Worm (Caenorhabditis elegans) whole organism, L4 larva: Measurements from ENCODE around the gene srab-24.

Experiments
- F26F4.8 ChIP-seq: fragments of 200-800 bp; sonication (Bioruptor generic); conservative IDR thresholded peaks from 2 replicates; pipeline ENCODE4 v1.3.6; 2022; ENCODE audit warnings: missing genetic modification characterization, missing compliant biosample characterization
- F44E2.7 ChIP-seq: fragments of 200-800 bp; sonication (Bioruptor generic); IDR thresholded peaks from 2 replicates; pipeline ENCODE4 v2.1.2; 2022; ENCODE audit warnings: missing genetic modification characterization, missing compliant biosample characterization
- R02D3.7 ChIP-seq: fragments of 150-350 bp; sonication (generic microtip); optimal IDR thresholded peaks from 3 replicates; lab custom pipeline; 2014; ENCODE audit warnings: missing biosample characterization, missing genetic modification characterization
- Y105C5A.15 ChIP-seq: fragments of 200-800 bp; sonication (Bioruptor generic); IDR thresholded peaks from 2 replicates; pipeline ENCODE4 v1.3.6; 2022; ENCODE audit warnings: missing genetic modification characterization, missing compliant biosample characterization
- Y48G9A.11 ChIP-seq: fragments of 200-800 bp; sonication (Bioruptor generic); IDR thresholded peaks from 2 replicates; pipeline ENCODE4 v1.3.6; 2022; ENCODE audit warnings: missing genetic modification reagents, missing genetic modification characterization, missing compliant biosample characterization
- Y5F2A.4 ChIP-seq: fragments of 200-800 bp; sonication (Bioruptor generic); optimal IDR thresholded peaks from 2 replicates; lab custom pipeline; 2018; ENCODE audit warnings: mild to moderate bottlenecking, missing genetic modification characterization, missing compliant biosample characterization
- ZK546.5 ChIP-seq, 2 experiments: sonication (generic microtip); optimal IDR thresholded peaks; 2 replicates each; lab custom pipeline; 2017; ENCODE audit warnings: missing biosample characterization in 2 of 2, missing genetic modification characterization in 2 of 2
- aly-2 ChIP-seq: sonication (generic microtip); optimal IDR thresholded peaks from 2 replicates; lab custom pipeline; 2018; ENCODE audit warnings: missing biosample characterization, missing genetic modification characterization
- arid-1 ChIP-seq: fragments of 200-800 bp; sonication (Bioruptor generic); conservative IDR thresholded peaks from 2 replicates; pipeline ENCODE4 v1.3.6; 2022; ENCODE audit warnings: missing genetic modification reagents, missing genetic modification characterization, missing compliant biosample characterization
- fos-1 ChIP-seq: fragments of 150-350 bp; optimal IDR thresholded peaks from 2 replicates; lab custom pipeline; 2014; ENCODE audit warnings: missing biosample characterization, missing genetic modification characterization
- hlh-11 ChIP-seq: fragments of 200-800 bp; sonication (Bioruptor generic); optimal IDR thresholded peaks from 2 replicates; lab custom pipeline; 2018; ENCODE audit warnings: mild to moderate bottlenecking, missing genetic modification characterization, missing compliant biosample characterization
- lin-13 ChIP-seq: fragments of 150-350 bp; optimal IDR thresholded peaks from 2 replicates; lab custom pipeline; 2014; ENCODE audit warnings: missing biosample characterization, missing genetic modification reagents, missing genetic modification characterization
- lin-29 ChIP-seq: fragments of 200-800 bp; sonication (Bioruptor generic); IDR thresholded peaks from 2 replicates; pipeline ENCODE4 v1.3.6; 2022; ENCODE audit warnings: missing genetic modification reagents, missing genetic modification characterization, missing compliant biosample characterization
- lin-39 ChIP-seq: fragments of 150-350 bp; optimal IDR thresholded peaks from 2 replicates; lab custom pipeline; 2014; ENCODE audit warnings: missing biosample characterization, missing genetic modification reagents, missing genetic modification characterization
- madf-9 ChIP-seq: fragments of 200-800 bp; sonication (Bioruptor generic); conservative IDR thresholded peaks from 2 replicates; pipeline ENCODE4 v1.3.6; 2022; ENCODE audit warnings: missing genetic modification reagents, missing genetic modification characterization, missing compliant biosample characterization
- mes-2 ChIP-seq: sonication (generic microtip); optimal IDR thresholded peaks from 2 replicates; lab custom pipeline; 2016; ENCODE audit warnings: missing genotype, mild to moderate bottlenecking, missing genetic modification characterization, missing compliant biosample characterization; ENCODE audit not compliant: poor library complexity, severe bottlenecking
- nhr-25 ChIP-seq: sonication (generic microtip); optimal IDR thresholded peaks from 2 replicates; lab custom pipeline; 2017; ENCODE audit warnings: missing genetic modification characterization, mild to moderate bottlenecking, missing compliant biosample characterization, antibody characterized with exemption, moderate library complexity, borderline replicate concordance; ENCODE audit not compliant: insufficient read depth
- nhr-41 ChIP-seq: fragments of 200-800 bp; sonication (Bioruptor generic); IDR thresholded peaks from 2 replicates; pipeline ENCODE4 v1.3.6; 2022; ENCODE audit warnings: missing genetic modification reagents, missing genetic modification characterization, missing compliant biosample characterization
- nhr-6 ChIP-seq: fragments of 150-350 bp; optimal IDR thresholded peaks from 2 replicates; lab custom pipeline; 2014; ENCODE audit warnings: missing biosample characterization, missing genetic modification characterization
- php-3 ChIP-seq: fragments of 200-800 bp; sonication (Bioruptor generic); IDR thresholded peaks from 2 replicates; pipeline ENCODE4 v1.3.6; 2022; ENCODE audit warnings: missing genetic modification reagents, missing genetic modification characterization, missing compliant biosample characterization
- sdz-12 ChIP-seq: fragments of 200-800 bp; sonication (Bioruptor generic); optimal IDR thresholded peaks from 2 replicates; lab custom pipeline; 2018; ENCODE audit warnings: mild to moderate bottlenecking, missing genetic modification characterization, missing compliant biosample characterization
- snpc-1.2 ChIP-seq: fragments of 200-800 bp; sonication (Bioruptor generic); IDR thresholded peaks from 2 replicates; pipeline ENCODE4 v1.3.6; 2022; ENCODE audit warnings: missing genetic modification reagents, missing genetic modification characterization, missing compliant biosample characterization
- snpc-4 ChIP-seq: fragments of 150-350 bp; optimal IDR thresholded peaks from 2 replicates; lab custom pipeline; 2014; ENCODE audit warnings: missing biosample characterization, missing genetic modification characterization
- spr-3 ChIP-seq: fragments of 200-800 bp; sonication (Bioruptor generic); optimal IDR thresholded peaks from 2 replicates; lab custom pipeline; 2018; ENCODE audit warnings: mild to moderate bottlenecking, missing genetic modification characterization, missing compliant biosample characterization
- tag-97 ChIP-seq: fragments of 200-800 bp; sonication (Bioruptor generic); IDR thresholded peaks from 2 replicates; pipeline ENCODE4 v1.3.6; 2022; ENCODE audit warnings: missing genetic modification characterization, missing compliant biosample characterization
- unc-39 ChIP-seq: sonication (generic microtip); optimal IDR thresholded peaks from 2 replicates; lab custom pipeline; 2017; ENCODE audit warnings: missing biosample characterization, missing genetic modification characterization
- unc-62 ChIP-seq, 3 experiments: fragments of 150-350 bp in 1 of 3; sonication (generic microtip); optimal IDR thresholded peaks in 2 of 3; peaks in 1 of 3; 1 replicate in 1 of 3; 2 replicates in 2 of 3; lab custom pipeline; 2014 to 2017; ENCODE audit warnings: missing biosample characterization in 3 of 3, missing genetic modification characterization in 3 of 3, missing genetic modification reagents in 3 of 3, missing genotype in 1 of 3
- ztf-7 ChIP-seq: fragments of 150-350 bp; optimal IDR thresholded peaks from 2 replicates; lab custom pipeline; 2014; ENCODE audit warnings: missing biosample characterization, missing genetic modification characterization

srab-24 gene

DNA sequence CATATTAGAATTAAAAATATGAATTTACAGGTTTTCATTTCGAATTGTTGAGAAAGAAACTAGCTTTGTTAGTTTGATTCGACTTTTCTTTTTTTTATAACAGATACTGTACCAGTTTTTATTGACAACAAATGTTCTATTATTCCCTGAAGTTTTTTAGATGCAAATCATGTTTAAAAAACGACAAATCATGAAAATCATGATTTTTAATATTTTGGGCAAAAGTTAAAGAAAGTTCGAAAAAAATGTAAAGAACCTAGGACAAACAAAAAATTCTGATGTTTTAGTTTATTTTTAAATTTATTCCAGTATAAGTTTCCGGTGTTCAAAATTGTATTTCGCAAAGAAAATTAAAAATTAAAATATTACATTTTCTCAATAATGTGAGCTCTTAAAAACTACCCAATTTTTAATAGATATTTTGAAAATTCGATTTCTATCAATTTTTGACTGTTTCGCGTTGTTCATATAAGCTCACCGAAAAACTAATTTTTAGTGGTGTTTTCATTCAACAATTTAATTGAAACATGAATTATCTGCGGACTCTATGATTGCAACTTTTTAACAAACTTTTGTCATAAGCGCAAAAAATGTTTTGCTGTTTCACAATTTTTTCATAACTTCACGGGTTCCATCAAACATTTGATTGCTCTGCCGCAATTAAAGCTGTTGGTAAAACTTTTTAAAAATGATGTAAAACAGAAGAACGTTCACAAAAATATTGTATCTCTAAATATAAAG is 8.5 kb downstream of the srab-24 start, which contains the start of gene Y64G10A.10:
Y64G10A.10 (minus strand) TSS at position 51 of the 741 bp plus-strand sequence.
- peak; percentile 73 for TF ChIP-seq snpc-1.2 (GFP tag; lab: Robert Waterston, UW)
- TF ChIP-seq arid-1 (GFP tag; lab: Robert Waterston, UW), result no peak

DNA sequence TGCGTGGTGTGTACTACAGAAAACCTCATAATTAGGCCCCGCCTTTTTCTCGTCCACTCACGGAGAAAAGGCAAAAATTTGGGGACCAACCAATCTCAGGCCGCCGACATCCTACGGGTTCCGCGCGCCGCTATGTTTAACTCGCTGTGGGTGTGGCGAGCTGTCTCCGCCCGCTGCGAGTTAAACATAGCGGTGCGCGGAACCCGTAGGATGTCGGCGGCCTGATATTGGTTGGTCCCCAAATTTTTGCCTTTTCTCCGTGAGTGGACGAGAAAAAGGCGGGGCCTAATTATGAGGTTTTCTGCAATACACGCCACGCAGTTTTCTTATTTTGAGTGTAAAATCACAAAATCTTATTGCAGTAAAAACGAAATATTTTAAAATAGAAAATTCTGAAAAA is 9.8 kb downstream of the srab-24 start:
- TF ChIP-seq snpc-1.2 (GFP tag; lab: Robert Waterston, UW), result peak; percentile 86
- TF ChIP-seq, all 104 proteins: peak for 1; not testable (repeated sequence) for 103

DNA sequence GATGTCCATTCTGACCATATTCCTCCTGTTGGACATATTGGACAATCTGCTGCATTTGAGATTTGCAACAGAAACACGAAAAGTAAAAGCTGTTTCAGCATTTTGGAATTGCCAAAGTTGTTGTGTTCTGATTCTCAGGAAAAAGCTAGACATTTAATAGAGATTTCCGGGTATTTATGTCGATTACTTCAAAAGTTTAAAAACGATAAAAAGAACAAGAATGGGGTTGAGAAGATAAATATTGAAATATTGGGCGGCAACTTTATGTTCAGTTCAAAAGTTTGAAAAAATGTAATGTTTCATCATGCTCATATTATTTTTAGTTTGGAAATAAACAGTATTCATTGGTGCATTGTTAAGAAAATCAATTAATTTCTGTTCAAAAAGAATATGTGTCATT is 11.0 kb downstream of the srab-24 start, which contains the start of gene Y64G10A.1:
Y64G10A.1 (minus strand) TSS at position 101 of the 400 bp plus-strand sequence.
- TF ChIP-seq snpc-1.2 (GFP tag; lab: Robert Waterston, UW), result no peak
- TF ChIP-seq unc-39 (tag; lab: Kevin White, UChicago), result no peak
- TF ChIP-seq lin-13 (GFP tag; lab: Kevin White, UChicago), result no peak
- no peak for TF ChIP-seq nhr-41
- no peak for TF ChIP-seq F26F4.8
- no peak for TF ChIP-seq hlh-11
- no peak for TF ChIP-seq lin-39 (tag; lab: Kevin White, UChicago)
- no peak for TF ChIP-seq mes-2 (tag; lab: Kevin White, UChicago)
- no peak for TF ChIP-seq php-3 (GFP tag; lab: Robert Waterston, UW)
- TF ChIP-seq ztf-7 (tag; lab: Kevin White, UChicago), result no peak
- no peak for TF ChIP-seq Y105C5A.15
- TF ChIP-seq lin-29 (GFP tag; lab: Robert Waterston, UW), result no peak
- TF ChIP-seq Y5F2A.4 (GFP tag; lab: Kevin White, UChicago), result no peak
- no peak for TF ChIP-seq snpc-4 (tag; lab: Kevin White, UChicago)

DNA sequence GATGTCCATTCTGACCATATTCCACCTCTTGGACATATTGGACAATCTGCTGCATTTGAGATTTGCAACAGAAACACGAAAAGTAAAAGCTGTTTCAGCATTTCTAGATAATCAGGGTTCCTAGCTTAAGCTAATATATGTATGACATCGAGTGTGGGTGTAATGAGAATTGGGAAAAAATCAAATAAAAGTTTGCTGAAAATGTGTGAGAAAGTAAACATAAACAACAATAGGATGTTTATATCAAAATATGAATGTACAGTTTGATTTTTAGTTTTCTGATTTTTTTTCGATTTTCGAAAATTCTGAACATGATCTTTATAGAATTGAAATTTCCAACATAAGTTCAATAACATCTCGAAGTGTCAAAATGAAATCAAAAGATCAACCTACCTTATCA is 19.2 kb downstream of the srab-24 start, which contains the start of gene F02H6.6:
F02H6.6 (minus strand) TSS at position 101 of the 400 bp plus-strand sequence.
- TF ChIP-seq unc-62 (GFP tag; optimal IDR thresholded peaks at IDR 0.05 in 1 of 2; lab: Kevin White, UChicago) (no peak), unc-62 (tag; optimal IDR thresholded peaks at IDR 0.05; lab: Kevin White, UChicago) (no peak), spr-3 (no peak), F44E2.7 (no peak), ZK546.5 (tag; optimal IDR thresholded peaks at IDR 0.05; lab: Kevin White, UChicago) (no peak), nhr-25 (tag; lab: Kevin White, UChicago) (no peak), sdz-12 (no peak), nhr-6 (tag; lab: Kevin White, UChicago) (no peak), unc-39 (tag; lab: Kevin White, UChicago) (no peak), madf-9 (GFP tag; lab: Robert Waterston, UW) (no peak), tag-97 (no peak), Y48G9A.11 (GFP tag; lab: Robert Waterston, UW) (no peak), R02D3.7 (no peak)

DNA sequence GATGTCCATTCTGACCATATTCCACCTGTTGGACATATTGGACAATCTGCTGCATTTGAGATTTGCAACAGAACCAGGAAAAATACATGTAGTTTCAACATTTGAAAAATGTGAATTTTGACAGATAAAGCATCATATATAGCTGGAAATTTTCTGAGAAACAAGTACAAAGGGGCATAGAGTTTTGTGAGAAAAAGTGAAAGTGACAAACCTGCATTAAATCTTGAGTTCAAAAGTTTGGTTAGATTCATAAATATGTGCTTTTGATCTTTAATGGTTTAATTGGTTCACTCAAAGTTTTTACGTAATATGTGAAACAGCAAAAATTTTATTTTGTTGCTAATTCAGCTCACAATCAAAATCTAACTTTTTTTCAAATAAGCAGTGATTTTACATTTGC is 21.9 kb downstream of the srab-24 start, which contains the start of gene F02H6.7:
F02H6.7 (minus strand) TSS at position 101 of the 400 bp plus-strand sequence.
- no peak for TF ChIP-seq aly-2 (tag; lab: Kevin White, UChicago)

ce11 chrIV:14227138-14227537 is 22.9 kb downstream of the srab-24 start:
- 0 out of 2 replicates have a peak, but pooled peaks have one; percentile 42 for TF ChIP-seq snpc-1.2 (GFP tag; lab: Robert Waterston, UW)
- no peak for TF ChIP-seq fos-1 (tag; lab: Kevin White, UChicago)
- TF ChIP-seq unc-62 (GFP tag; optimal IDR thresholded peaks at IDR 0.05 in 1 of 2; lab: Kevin White, UChicago), result peak in 1 of 2 experiments; percentile 93
- TF ChIP-seq unc-62 (tag; optimal IDR thresholded peaks at IDR 0.05; lab: Kevin White, UChicago), result no peak
